Fruit fly (Drosophila melanogaster): ENCODE data around the gene tomb.
A peak's percentile ranks its signal among the peaks of the same experiment; 100 is the strongest.

tomb gene

dm6 chr2L:5489757-5490359 is 46.7 kb downstream of the tomb start:
- TF ChIP-seq Pif1B (GFP tag; optimal IDR thresholded peaks at IDR 0.05) (peak; percentile 7), CG4496 (GFP tag; IDR thresholded peaks at IDR 0.05) (peak; percentile 38; the same call in 1 of the 3 replicates), CG8159 (tag; optimal IDR thresholded peaks at IDR 0.05) (peak; percentile 11), Pif1A (GFP tag; optimal IDR thresholded peaks at IDR 0.05) (peak; percentile 18), CG15710 (tag; optimal IDR thresholded peaks at IDR 0.05) (no peak), CG13204 (GFP tag; optimal IDR thresholded peaks at IDR 0.05) (peak; percentile 49)

- TF ChIP-seq fd96Ca (GFP tag; IDR thresholded peaks at IDR 0.05): no peak
Observed at dm6 chr2L:5489084-5489617, 47.4 kb downstream of the tomb start.
